Worm (Caenorhabditis elegans) whole organism, midembryonic: ENCODE data around the gene fbxb-119.

ENCODE experiments used
- flt-1 ChIP-seq: fragments of 200-800 bp; sonication (Bioruptor generic); IDR thresholded peaks from 2 replicates; pipeline ENCODE4 v1.3.6; 2022; ENCODE audit warnings: missing genetic modification characterization, missing compliant biosample characterization
- med-1 ChIP-seq: sonication (generic microtip); optimal IDR thresholded peaks from 2 replicates; lab custom pipeline; 2017; ENCODE audit warnings: missing genetic modification characterization, mild to moderate bottlenecking, missing compliant biosample characterization, antibody characterized with exemption, missing genetic modification reagents; ENCODE audit not compliant: insufficient read depth
- ztf-23 ChIP-seq: fragments of 200-800 bp; sonication (Bioruptor generic); IDR thresholded peaks from 2 replicates; pipeline ENCODE4 v1.3.6; 2022; ENCODE audit warnings: missing genetic modification reagents, missing genetic modification characterization, missing compliant biosample characterization

DNA sequence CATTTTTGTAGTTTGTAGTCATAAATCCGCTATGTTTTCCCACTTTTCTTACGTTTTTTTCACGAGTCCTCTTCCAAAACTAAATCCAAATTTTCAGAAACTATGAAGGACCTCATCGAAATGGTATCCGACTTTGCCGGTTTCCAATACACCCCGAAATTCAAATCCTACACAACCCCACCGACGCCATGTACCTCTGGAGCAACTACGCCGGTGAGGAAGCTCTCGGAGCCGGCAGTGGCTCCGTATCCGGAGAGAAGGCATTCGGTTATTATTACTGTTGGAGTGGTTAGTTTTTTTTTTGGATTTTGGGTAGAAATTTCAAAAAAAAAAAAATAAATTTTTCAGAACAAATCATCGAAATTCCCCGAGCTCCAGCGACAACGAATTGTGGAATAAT is 31.6 kb downstream of the fbxb-119 start, which contains the start of gene C08E8.3:
- TF ChIP-seq flt-1 (GFP tag; lab: Robert Waterston, UW) (no peak), med-1 (GFP tag; lab: Kevin White, UChicago) (no peak), ztf-23 (GFP tag; lab: Robert Waterston, UW) (no peak)
